Fruit fly (Drosophila melanogaster): Measurements from ENCODE around the gene abd-A.
A peak's percentile ranks its signal among the peaks of the same experiment; 100 is the strongest.

Gene abd-A

DNA sequence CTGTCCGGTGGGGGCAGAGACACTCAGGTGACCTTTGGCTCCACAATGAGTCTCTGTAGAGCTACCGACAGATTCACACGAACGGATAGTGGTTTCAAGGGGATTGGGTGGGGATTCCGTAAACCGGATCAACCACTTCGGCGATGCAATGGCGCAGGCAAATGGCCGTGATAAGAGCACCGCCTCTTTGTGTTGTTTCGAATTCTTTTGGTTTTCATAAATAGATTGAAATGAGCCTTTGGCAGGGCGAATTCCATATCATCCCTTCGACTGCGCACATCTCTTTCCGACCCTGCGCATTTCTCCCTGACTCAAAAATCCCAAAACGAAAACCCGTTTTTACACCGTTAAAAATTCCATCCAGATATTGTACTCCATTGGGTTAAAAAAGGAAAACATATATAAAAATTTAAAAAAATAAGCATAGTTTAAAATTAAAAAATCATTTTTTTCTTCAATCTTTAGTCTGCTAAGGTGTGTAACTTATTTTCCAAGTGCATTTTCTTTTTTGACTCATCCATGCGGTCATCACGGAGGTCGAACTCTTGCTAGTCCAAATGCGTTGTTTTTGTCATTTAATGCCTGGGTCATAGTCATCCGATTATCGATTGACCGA, 7.8 kb upstream of the abd-A start (continued):
- TF ChIP-seq pho (GFP tag; optimal IDR thresholded peaks at IDR 0.05) (no peak), dan (GFP tag; IDR thresholded peaks at IDR 0.05) (no peak), CG4707 (GFP tag; optimal IDR thresholded peaks at IDR 0.05) (no peak), CG4820 (GFP tag; optimal IDR thresholded peaks at IDR 0.05) (peak; percentile 28), peb (GFP tag; IDR thresholded peaks at IDR 0.05) (no peak), unpg (GFP tag; optimal IDR thresholded peaks at IDR 0.05) (peak; percentile 67), Rx (GFP tag; IDR thresholded peaks at IDR 0.05) (no peak), row (GFP tag; IDR thresholded peaks at IDR 0.05) (peak; percentile 65), CG8478 (optimal IDR thresholded peaks at IDR 0.05) (no peak), vnd (GFP tag; IDR thresholded peaks at IDR 0.05; ENCODE audit: partially characterized antibody) (no peak), CG2129 (GFP tag; IDR thresholded peaks at IDR 0.05; ENCODE audit: partially characterized antibody) (no peak), GATAe (GFP tag; conservative IDR thresholded peaks at IDR 0.05) (no peak), Fer3 (tag; optimal IDR thresholded peaks at IDR 0.05) (peak; percentile 26), repo (GFP tag; optimal IDR thresholded peaks at IDR 0.05) (no peak), CG12299 (tag; optimal IDR thresholded peaks at IDR 0.05) (no peak), CG34224 (GFP tag; IDR thresholded peaks at IDR 0.05; ENCODE audit: partially characterized antibody) (no peak), CG12391 (tag; optimal IDR thresholded peaks at IDR 0.05) (peak; percentile 74), CG42726 (GFP tag; IDR thresholded peaks at IDR 0.05; ENCODE audit: partially characterized antibody) (no peak), CG33213 (GFP tag; optimal IDR thresholded peaks at IDR 0.05) (no peak), zf30C (GFP tag; optimal IDR thresholded peaks at IDR 0.05) (peak; percentile 73), Dll (GFP tag; IDR thresholded peaks at IDR 0.05; ENCODE audit: partially characterized antibody) (no peak), CrebB (tag; optimal IDR thresholded peaks at IDR 0.05) (no peak), Dek (tag; optimal IDR thresholded peaks at IDR 0.05) (no peak), CG4404 (GFP tag; IDR thresholded peaks at IDR 0.05) (no peak), D19A (tag; optimal IDR thresholded peaks at IDR 0.05) (peak; percentile 61), ewg (GFP tag; optimal IDR thresholded peaks at IDR 0.05) (peak; percentile 75), Dbx (GFP tag; IDR thresholded peaks at IDR 0.05) (no peak), bowl (GFP tag; IDR thresholded peaks at IDR 0.05) (0 out of 2 replicates have a peak, but pooled peaks have one; percentile 33), Adf1 (GFP tag; IDR thresholded peaks at IDR 0.05) (no peak), Ets97D (GFP tag; optimal IDR thresholded peaks at IDR 0.05) (no peak), CG7987 (GFP tag; optimal IDR thresholded peaks at IDR 0.05) (no peak), CG10959 (GFP tag; IDR thresholded peaks at IDR 0.05) (peak; percentile 58), tup (GFP tag; optimal IDR thresholded peaks at IDR 0.05) (no peak), CG17802 (tag; optimal IDR thresholded peaks at IDR 0.05) (peak; percentile 9), ttk (GFP tag; IDR thresholded peaks at IDR 0.05) (peak; percentile 52; the same call in 1 of the 2 replicates), CG7357 (GFP tag; IDR thresholded peaks at IDR 0.05) (no peak), Ptx1 (GFP tag; IDR thresholded peaks at IDR 0.05) (peak; percentile 72; the same call in 1 of the 2 replicates), schlank (tag; optimal IDR thresholded peaks at IDR 0.05) (no peak), onecut (GFP tag; IDR thresholded peaks at IDR 0.05) (peak; percentile 35), gce (GFP tag; IDR thresholded peaks at IDR 0.05) (no peak), CG16813 (GFP tag; IDR thresholded peaks at IDR 0.05; ENCODE audit: partially characterized antibody) (no peak), vfl (GFP tag; optimal IDR thresholded peaks at IDR 0.05) (no peak), ranshi (GFP tag; IDR thresholded peaks at IDR 0.05) (no peak), yki (optimal IDR thresholded peaks at IDR 0.05) (no peak), CG4617 (GFP tag; optimal IDR thresholded peaks at IDR 0.05; ENCODE audit: borderline replicate concordance) (no peak), grau (tag; optimal IDR thresholded peaks at IDR 0.05) (peak; percentile 49), C15 (GFP tag; IDR thresholded peaks at IDR 0.05) (no peak), Dp (GFP tag; optimal IDR thresholded peaks at IDR 0.05) (no peak), CG3726 (GFP tag; IDR thresholded peaks at IDR 0.05) (no peak), disco-r (GFP tag; optimal IDR thresholded peaks at IDR 0.05) (no peak), D19B (GFP tag; optimal IDR thresholded peaks at IDR 0.05) (no peak)
